Fruit fly (Drosophila melanogaster): ENCODE data around the gene Nmdmc.

The Nmdmc gene

DNA sequence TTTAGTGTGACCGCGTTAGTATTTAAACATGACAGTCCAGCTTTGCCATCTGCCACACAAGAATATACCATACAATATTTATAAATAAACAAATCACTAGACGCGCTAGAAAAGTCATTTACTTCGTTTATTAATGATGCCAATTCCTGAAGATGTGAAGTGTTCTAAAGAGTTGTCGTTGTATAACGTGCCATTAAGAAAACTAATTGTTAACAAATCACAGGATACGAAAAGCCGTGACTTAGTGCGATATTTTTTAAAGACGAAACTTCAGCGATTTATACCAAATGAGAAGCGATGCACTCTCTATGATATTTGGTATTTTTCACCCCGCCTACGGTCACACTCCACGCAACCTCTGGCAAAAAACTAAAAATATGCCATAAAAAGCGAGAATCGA, 10.9 kb downstream of the Nmdmc start, which contains the start of gene neur (continued):
- TF ChIP-seq Taf1 (GFP tag; IDR thresholded peaks at IDR 0.05), result no peak
- TF ChIP-seq sna (GFP tag; IDR thresholded peaks at IDR 0.05; ENCODE audit: partially characterized antibody), result peak; percentile 51; the same call in 1 of the 2 replicates
- TF ChIP-seq CG14441 (GFP tag; IDR thresholded peaks at IDR 0.05), result no peak
- TF ChIP-seq Hsf (GFP tag; optimal IDR thresholded peaks at IDR 0.05), result peak; percentile 53
- peak in 1 of 2 experiments; percentile 61 for TF ChIP-seq crp (GFP tag; optimal IDR thresholded peaks at IDR 0.05)
- TF ChIP-seq CG15601 (tag; optimal IDR thresholded peaks at IDR 0.05), result peak; percentile 50
- TF ChIP-seq CG12391 (tag; optimal IDR thresholded peaks at IDR 0.05), result peak; percentile 45
- peak; percentile 54; the same call in 1 of the 3 replicates for TF ChIP-seq CG34422 (GFP tag; IDR thresholded peaks at IDR 0.05)
- TF ChIP-seq MBD-R2 (GFP tag; IDR thresholded peaks at IDR 0.05), result peak; percentile 57
- TF ChIP-seq dmrt11E (tag; optimal IDR thresholded peaks at IDR 0.05), result peak; percentile 22
- TF ChIP-seq zf30C (GFP tag; optimal IDR thresholded peaks at IDR 0.05), result no peak
- peak; percentile 29 for TF ChIP-seq CG1603 (tag; optimal IDR thresholded peaks at IDR 0.05)
- TF ChIP-seq CG1647 (GFP tag; optimal IDR thresholded peaks at IDR 0.05), result no peak
- TF ChIP-seq CG3163 (GFP tag; optimal IDR thresholded peaks at IDR 0.05), result peak; percentile 18
- TF ChIP-seq CG9932 (GFP tag; IDR thresholded peaks at IDR 0.05), result peak; percentile 45; the same call in 1 of the 2 replicates
- TF ChIP-seq CG3995 (GFP tag; optimal IDR thresholded peaks at IDR 0.05), result peak; percentile 99
- TF ChIP-seq CG15514 (GFP tag; optimal IDR thresholded peaks at IDR 0.05), result peak; percentile 51
- no peak for TF ChIP-seq CG10431 (GFP tag; optimal IDR thresholded peaks at IDR 0.05)
- no peak for TF ChIP-seq CG6813 (GFP tag; optimal IDR thresholded peaks at IDR 0.05)
- no peak for TF ChIP-seq CG11723 (GFP tag; optimal IDR thresholded peaks at IDR 0.05)
- peak; percentile 23 for TF ChIP-seq CG13424 (tag; optimal IDR thresholded peaks at IDR 0.05)
- TF ChIP-seq Abd-B (GFP tag; optimal IDR thresholded peaks at IDR 0.05), result peak; percentile 27
- peak; percentile 15 for TF ChIP-seq CG4328 (GFP tag; optimal IDR thresholded peaks at IDR 0.05)
- TF ChIP-seq Lhr (GFP tag; optimal IDR thresholded peaks at IDR 0.05), result peak; percentile 83
- TF ChIP-seq CG4617 (GFP tag; optimal IDR thresholded peaks at IDR 0.05; ENCODE audit: borderline replicate concordance), result peak; percentile 58
- peak; percentile 27 for TF ChIP-seq chn (GFP tag; optimal IDR thresholded peaks at IDR 0.05)
- TF ChIP-seq ci (GFP tag; IDR thresholded peaks at IDR 0.05), result peak; percentile 46; the same call in 1 of the 3 replicates
- TF ChIP-seq CG12659 (GFP tag; optimal IDR thresholded peaks at IDR 0.05), result peak; percentile 78
- TF ChIP-seq Scr (GFP tag; IDR thresholded peaks at IDR 0.05; ENCODE audit: partially characterized antibody), result peak; percentile 78
- peak; percentile 13 for TF ChIP-seq jumu (GFP tag; optimal IDR thresholded peaks at IDR 0.05)
- no peak for TF ChIP-seq CG18011 (GFP tag; optimal IDR thresholded peaks at IDR 0.05)
- peak; percentile 77 for TF ChIP-seq pzg (GFP tag; optimal IDR thresholded peaks at IDR 0.05)
- TF ChIP-seq Sox100B (GFP tag; optimal IDR thresholded peaks at IDR 0.05), result peak; percentile 8
- TF ChIP-seq CrebB (tag; optimal IDR thresholded peaks at IDR 0.05), result peak; percentile 18
- peak; percentile 18 to 41 for TF ChIP-seq tll (GFP tag; optimal IDR thresholded peaks at IDR 0.05)
- peak; percentile 17 for TF ChIP-seq HLH54F (GFP tag; optimal IDR thresholded peaks at IDR 0.05)
- no peak for TF ChIP-seq CG18764 (GFP tag; optimal IDR thresholded peaks at IDR 0.05)
- TF ChIP-seq dm (GFP tag; optimal IDR thresholded peaks at IDR 0.05), result peak; percentile 5
- TF ChIP-seq grn (GFP tag; optimal IDR thresholded peaks at IDR 0.05), result peak; percentile 33
- peak; percentile 18 for TF ChIP-seq lab (GFP tag; optimal IDR thresholded peaks at IDR 0.05)
- TF ChIP-seq Opbp (GFP tag; IDR thresholded peaks at IDR 0.05; ENCODE audit: partially characterized antibody), result peak; percentile 78
- peak; percentile 69 for TF ChIP-seq CG9727 (GFP tag; optimal IDR thresholded peaks at IDR 0.05)
- TF ChIP-seq Sry-δ (GFP tag; optimal IDR thresholded peaks at IDR 0.05), result peak; percentile 74
- no peak for TF ChIP-seq CG4730 (GFP tag; IDR thresholded peaks at IDR 0.05)
- peak; percentile 65 for TF ChIP-seq inv (GFP tag; IDR thresholded peaks at IDR 0.05; ENCODE audit: partially characterized antibody)
- TF ChIP-seq Doc3 (GFP tag; IDR thresholded peaks at IDR 0.05; ENCODE audit: partially characterized antibody), result peak; percentile 59
- TF ChIP-seq CG17829 (tag; optimal IDR thresholded peaks at IDR 0.05), result peak; percentile 84
- TF ChIP-seq NC2β (GFP tag; optimal IDR thresholded peaks at IDR 0.05), result peak; percentile 26
- peak; percentile 75 for TF ChIP-seq CoRest (tag; optimal IDR thresholded peaks at IDR 0.05)

Measured in whole organism, embryonic.